Worm (Caenorhabditis elegans) whole organism, young adult: ENCODE results near the gene clec-134.

Source experiments
- D2030.7 ChIP-seq: fragments of 200-800 bp; sonication (Bioruptor generic); IDR thresholded peaks from 2 replicates; pipeline ENCODE4 v1.3.6; 2022; ENCODE audit warnings: missing genetic modification reagents, missing genetic modification characterization, missing compliant biosample characterization
- F52B5.7 ChIP-seq: sonication (generic microtip); optimal IDR thresholded peaks from 2 replicates; lab custom pipeline; 2016; ENCODE audit warnings: mild to moderate bottlenecking, missing genetic modification characterization, missing compliant biosample characterization
- F55B11.4 ChIP-seq: sonication (generic microtip); optimal IDR thresholded peaks from 2 replicates; lab custom pipeline; 2016; ENCODE audit warnings: missing compliant biosample characterization, missing genetic modification characterization, borderline replicate concordance; ENCODE audit not compliant: insufficient read depth
- F57A8.1 ChIP-seq: fragments of 200-800 bp; sonication (Bioruptor generic); optimal IDR thresholded peaks from 2 replicates; lab custom pipeline; 2018; ENCODE audit warnings: mild to moderate bottlenecking, missing genetic modification characterization, moderate library complexity, missing compliant biosample characterization
- K11D2.4 ChIP-seq: fragments of 200-800 bp; sonication (Bioruptor generic); IDR thresholded peaks from 2 replicates; pipeline ENCODE4 v1.3.6; 2022; ENCODE audit warnings: missing genetic modification reagents, missing genetic modification characterization, missing compliant biosample characterization
- T07F8.4 ChIP-seq: sonication (generic microtip); optimal IDR thresholded peaks from 2 replicates; lab custom pipeline; 2016; ENCODE audit warnings: mild to moderate bottlenecking, missing genetic modification characterization, moderate library complexity, missing compliant biosample characterization
- Y56A3A.18 ChIP-seq: fragments of 200-800 bp; sonication (Bioruptor generic); IDR thresholded peaks from 2 replicates; pipeline ENCODE4 v1.3.6; 2022; ENCODE audit warnings: missing genetic modification reagents, missing genetic modification characterization, missing compliant biosample characterization
- Y95B8A.8 ChIP-seq: fragments of 200-800 bp; sonication (Bioruptor generic); IDR thresholded peaks from 2 replicates; pipeline ENCODE4 v1.3.6; 2022; ENCODE audit warnings: missing genetic modification reagents, missing genetic modification characterization, missing compliant biosample characterization
- ZK185.1 ChIP-seq: sonication (generic microtip); optimal IDR thresholded peaks from 2 replicates; lab custom pipeline; 2016; ENCODE audit warnings: mild to moderate bottlenecking, missing genetic modification characterization, missing compliant biosample characterization; ENCODE audit not compliant: poor library complexity, severe bottlenecking
- aptf-2 ChIP-seq: fragments of 200-800 bp; sonication (Bioruptor generic); conservative IDR thresholded peaks from 2 replicates; pipeline ENCODE4 v1.3.6; 2022; ENCODE audit warnings: missing genetic modification reagents, missing genetic modification characterization, missing compliant biosample characterization
- atf-7 ChIP-seq: sonication (generic microtip); optimal IDR thresholded peaks from 2 replicates; lab custom pipeline; 2017; ENCODE audit warnings: mild to moderate bottlenecking, missing genetic modification characterization, missing compliant biosample characterization
- athp-1 ChIP-seq: sonication (generic microtip); optimal IDR thresholded peaks from 2 replicates; lab custom pipeline; 2017; ENCODE audit warnings: mild to moderate bottlenecking, missing genetic modification characterization, missing compliant biosample characterization
- attf-5 ChIP-seq: fragments of 200-800 bp; sonication (Bioruptor generic); optimal IDR thresholded peaks from 2 replicates; lab custom pipeline; 2018; ENCODE audit warnings: mild to moderate bottlenecking, missing genetic modification characterization, missing compliant biosample characterization
- attf-6 ChIP-seq: fragments of 200-800 bp; sonication (Bioruptor generic); IDR thresholded peaks from 2 replicates; pipeline ENCODE4 v1.3.6; 2022; ENCODE audit warnings: missing genetic modification reagents, missing genetic modification characterization, missing compliant biosample characterization
- cebp-2 ChIP-seq: fragments of 200-800 bp; sonication (Bioruptor generic); IDR thresholded peaks from 2 replicates; pipeline ENCODE4 v1.3.6; 2022; ENCODE audit warnings: missing genetic modification characterization, missing compliant biosample characterization
- ceh-100 ChIP-seq: fragments of 200-800 bp; sonication (Bioruptor generic); IDR thresholded peaks from 2 replicates; pipeline ENCODE4 v1.3.6; 2022; ENCODE audit warnings: missing genetic modification reagents, missing genetic modification characterization, missing compliant biosample characterization
- ceh-27 ChIP-seq: fragments of 200-800 bp; sonication (Bioruptor generic); optimal IDR thresholded peaks from 2 replicates; lab custom pipeline; 2018; ENCODE audit warnings: mild to moderate bottlenecking, missing genetic modification characterization, moderate library complexity, missing compliant biosample characterization
- ceh-58 ChIP-seq: fragments of 200-800 bp; sonication (Bioruptor generic); IDR thresholded peaks from 2 replicates; pipeline ENCODE4 v1.3.6; 2022; ENCODE audit warnings: missing genetic modification characterization, missing compliant biosample characterization
- ceh-91 ChIP-seq: fragments of 200-800 bp; sonication (Bioruptor generic); IDR thresholded peaks from 2 replicates; pipeline ENCODE4 v1.3.6; 2022; ENCODE audit warnings: missing genetic modification reagents, missing genetic modification characterization, missing compliant biosample characterization
- dox-1 ChIP-seq: fragments of 200-800 bp; sonication (Bioruptor generic); IDR thresholded peaks from 2 replicates; pipeline ENCODE4 v1.3.6; 2022; ENCODE audit warnings: missing genetic modification reagents, missing genetic modification characterization, missing compliant biosample characterization
- dpl-1 ChIP-seq: fragments of 150-350 bp; optimal IDR thresholded peaks from 2 replicates; lab custom pipeline; 2014; ENCODE audit warnings: missing biosample characterization, missing genetic modification reagents, missing genetic modification characterization
- efl-1 ChIP-seq: fragments of 150-350 bp; optimal IDR thresholded peaks from 2 replicates; lab custom pipeline; 2014; ENCODE audit warnings: missing biosample characterization, missing genetic modification reagents, missing genetic modification characterization
- him-1 ChIP-seq: sonication (generic microtip); optimal IDR thresholded peaks from 2 replicates; lab custom pipeline; 2016; ENCODE audit warnings: missing genotype, missing genetic modification reagents, missing genetic modification characterization, missing compliant biosample characterization
- hmg-20 ChIP-seq: fragments of 200-800 bp; sonication (Bioruptor generic); IDR thresholded peaks from 2 replicates; pipeline ENCODE4 v1.3.6; 2022; ENCODE audit warnings: missing genetic modification reagents, missing genetic modification characterization, missing compliant biosample characterization
- hsf-1 ChIP-seq: fragments of 200-800 bp; sonication (Bioruptor generic); IDR thresholded peaks from 2 replicates; pipeline ENCODE4 v1.3.6; 2022; ENCODE audit warnings: missing genetic modification reagents, missing genetic modification characterization, missing compliant biosample characterization
- lag-1 ChIP-seq: fragments of 200-800 bp; sonication (Bioruptor generic); IDR thresholded peaks from 2 replicates; pipeline ENCODE4 v1.3.6; 2022; ENCODE audit warnings: missing genetic modification reagents, missing genetic modification characterization, missing compliant biosample characterization
- let-526 ChIP-seq: fragments of 200-800 bp; sonication (Bioruptor generic); IDR thresholded peaks from 2 replicates; pipeline ENCODE4 v1.3.6; 2022; ENCODE audit warnings: missing genetic modification reagents, missing genetic modification characterization, missing compliant biosample characterization
- lin-35 ChIP-seq, 3 experiments: fragments of 150-350 bp in 2 of 3; sonication (generic microtip) in 1 of 3; optimal IDR thresholded peaks; 2 replicates each; lab custom pipeline; 2014 to 2018; ENCODE audit warnings: missing biosample characterization in 3 of 3, missing genetic modification characterization in 3 of 3, missing genetic modification reagents in 3 of 3
- lin-40 ChIP-seq: sonication (generic microtip); optimal IDR thresholded peaks from 2 replicates; lab custom pipeline; 2016; ENCODE audit warnings: missing genetic modification characterization, mild to moderate bottlenecking, missing compliant biosample characterization, missing genotype, missing genetic modification reagents
- madf-6 ChIP-seq: fragments of 200-800 bp; sonication (Bioruptor generic); IDR thresholded peaks from 2 replicates; pipeline ENCODE4 v1.3.6; 2022; ENCODE audit warnings: missing genetic modification reagents, missing genetic modification characterization, missing compliant biosample characterization
- madf-8 ChIP-seq: fragments of 200-800 bp; sonication (Bioruptor generic); conservative IDR thresholded peaks from 2 replicates; pipeline ENCODE4 v1.3.6; 2022; ENCODE audit warnings: missing genetic modification reagents, missing genetic modification characterization, missing compliant biosample characterization
- nfyb-1 ChIP-seq: fragments of 200-800 bp; sonication (Bioruptor generic); IDR thresholded peaks from 2 replicates; pipeline ENCODE4 v1.3.6; 2022; ENCODE audit warnings: missing genetic modification reagents, missing genetic modification characterization, missing compliant biosample characterization
- nhr-179 ChIP-seq: sonication (generic microtip); optimal IDR thresholded peaks from 2 replicates; lab custom pipeline; 2016; ENCODE audit warnings: mild to moderate bottlenecking, missing genetic modification characterization, missing compliant biosample characterization
- nhr-80 ChIP-seq: sonication (generic microtip); optimal IDR thresholded peaks from 2 replicates; lab custom pipeline; 2016; ENCODE audit warnings: missing genetic modification characterization, missing compliant biosample characterization
- rpc-1 ChIP-seq, 2 experiments: fragments of 150-350 bp in 1 of 2; sonication (generic microtip) in 1 of 2; optimal IDR thresholded peaks; 2 replicates each; lab custom pipeline; 2014 to 2018; ENCODE audit warnings: missing biosample characterization in 1 of 2, missing genetic modification characterization in 1 of 2, missing genetic modification reagents in 1 of 2, missing genotype in 1 of 2
- sea-2 ChIP-seq: fragments of 200-800 bp; sonication (Bioruptor generic); IDR thresholded peaks from 2 replicates; pipeline ENCODE4 v1.3.6; 2022; ENCODE audit warnings: missing genetic modification characterization, missing compliant biosample characterization
- snpc-1.1 ChIP-seq: sonication (generic microtip); optimal IDR thresholded peaks from 2 replicates; lab custom pipeline; 2017; ENCODE audit warnings: missing genetic modification characterization, mild to moderate bottlenecking, missing compliant biosample characterization, antibody characterized with exemption, moderate library complexity, missing genotype, missing genetic modification reagents; ENCODE audit not compliant: insufficient read depth
- sptf-2 ChIP-seq: fragments of 200-800 bp; sonication (Bioruptor generic); optimal IDR thresholded peaks from 2 replicates; lab custom pipeline; 2018; ENCODE audit warnings: mild to moderate bottlenecking, missing genetic modification characterization, missing compliant biosample characterization
- tbp1 ChIP-seq: fragments of 200-800 bp; sonication (Bioruptor generic); optimal IDR thresholded peaks from 2 replicates; lab custom pipeline; 2018; ENCODE audit warnings: mild to moderate bottlenecking, missing genetic modification characterization, missing compliant biosample characterization
- tlf-1 ChIP-seq: fragments of 200-800 bp; sonication (Bioruptor generic); optimal IDR thresholded peaks from 2 replicates; lab custom pipeline; 2018; ENCODE audit warnings: mild to moderate bottlenecking, missing genetic modification characterization, missing compliant biosample characterization
- zfh-2 ChIP-seq: fragments of 200-800 bp; sonication (Bioruptor generic); conservative IDR thresholded peaks from 2 replicates; pipeline ENCODE4 v1.3.6; 2022; ENCODE audit warnings: missing genetic modification reagents, missing genetic modification characterization, missing compliant biosample characterization

clec-134 gene

DNA sequence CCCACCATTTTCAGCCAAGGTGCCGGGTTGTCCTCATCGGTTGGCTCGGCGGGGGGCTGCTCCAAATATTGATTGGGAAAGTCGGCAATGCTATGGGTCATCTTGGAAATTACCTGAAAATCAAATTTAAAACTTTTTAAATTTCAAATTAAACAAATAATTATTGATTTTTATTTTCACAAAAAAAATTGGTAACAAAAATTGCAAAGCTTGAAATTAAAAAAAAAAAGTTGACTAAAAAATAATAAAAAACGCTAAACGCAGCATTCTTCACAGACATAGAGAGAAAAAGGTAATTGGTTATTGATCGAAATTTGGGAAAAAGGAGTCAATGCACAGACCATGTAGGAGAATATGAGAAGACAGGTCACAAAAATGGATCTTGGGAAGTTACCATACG is 18.9 kb downstream of the clec-134 start, which contains the start of gene Y49F6A.11:
TSS of gene Y49F6A.11 (minus strand) at position 101 of the 400 bp plus-strand sequence.
- TF ChIP-seq F57A8.1 (no peak), nhr-179 (no peak), dox-1 (no peak)

DNA sequence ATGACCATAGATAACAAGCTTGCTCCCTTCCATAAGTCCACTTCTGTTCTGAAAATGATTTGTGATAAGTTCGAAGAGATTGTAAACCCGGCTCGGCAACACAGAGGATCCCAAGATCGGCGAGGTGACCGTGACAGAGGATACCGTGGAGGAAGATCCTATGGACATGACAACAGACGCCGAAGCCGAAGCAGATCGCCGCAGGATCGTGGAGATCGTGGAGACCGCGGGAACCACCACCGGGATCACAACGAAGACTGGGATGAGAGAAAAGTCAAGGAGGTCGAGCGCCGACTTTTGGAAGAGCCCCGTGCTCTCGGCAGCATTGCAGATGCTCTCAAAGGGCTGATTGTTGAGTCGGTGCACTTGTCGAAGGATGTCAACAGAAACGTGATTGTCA is 24.7 kb downstream of the clec-134 start:
- no peak for TF ChIP-seq attf-6 (GFP tag; lab: Robert Waterston, UW)
- TF ChIP-seq athp-1 (tag; lab: Kevin White, UChicago), result no peak
- no peak for TF ChIP-seq atf-7 (tag; lab: Kevin White, UChicago)
- peak; percentile 71; the same call in 1 of the 2 replicates for TF ChIP-seq zfh-2 (GFP tag; lab: Robert Waterston, UW)

ce11 chrII:3609764-3610163 is 29.9 kb downstream of the clec-134 start, which contains the start of gene Y49F6A.5:
TSS of gene Y49F6A.5 (minus strand) at chrII:3609864.
- TF ChIP-seq hsf-1 (GFP tag; lab: Robert Waterston, UW), result no peak
- TF ChIP-seq efl-1, result peak; percentile 15

DNA sequence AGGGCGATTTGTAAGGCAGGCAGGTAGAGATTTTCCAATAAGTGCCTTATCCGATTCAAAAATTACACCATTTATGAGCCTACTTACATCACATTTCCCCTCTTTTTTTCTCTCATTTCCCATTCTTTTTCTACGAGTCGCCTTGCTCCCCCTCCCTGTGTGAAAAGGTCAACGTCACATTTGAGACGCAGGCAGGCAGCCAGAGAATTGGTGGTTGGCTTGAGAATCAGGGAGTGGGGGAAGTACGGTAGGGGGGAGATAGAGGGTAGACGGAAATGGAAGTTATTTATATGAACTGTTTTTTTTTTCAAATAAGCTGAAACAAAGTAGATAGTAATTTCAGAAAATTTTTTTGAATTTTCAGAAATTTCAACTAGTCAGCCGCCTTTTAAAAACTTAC is 36.7 kb downstream of the clec-134 start:
- TF ChIP-seq rpc-1 (optimal IDR thresholded peaks at IDR 0.05; lab: Kevin White, UChicago) (no peak), rpc-1 (tag; optimal IDR thresholded peaks at IDR 0.05; lab: Kevin White, UChicago) (no peak), tlf-1 (GFP tag; lab: Kevin White, UChicago) (no peak), nfyb-1 (peak; percentile 78), K11D2.4 (no peak), lin-35 (GFP tag; optimal IDR thresholded peaks at IDR 0.05; lab: Kevin White, UChicago) (no peak)

DNA sequence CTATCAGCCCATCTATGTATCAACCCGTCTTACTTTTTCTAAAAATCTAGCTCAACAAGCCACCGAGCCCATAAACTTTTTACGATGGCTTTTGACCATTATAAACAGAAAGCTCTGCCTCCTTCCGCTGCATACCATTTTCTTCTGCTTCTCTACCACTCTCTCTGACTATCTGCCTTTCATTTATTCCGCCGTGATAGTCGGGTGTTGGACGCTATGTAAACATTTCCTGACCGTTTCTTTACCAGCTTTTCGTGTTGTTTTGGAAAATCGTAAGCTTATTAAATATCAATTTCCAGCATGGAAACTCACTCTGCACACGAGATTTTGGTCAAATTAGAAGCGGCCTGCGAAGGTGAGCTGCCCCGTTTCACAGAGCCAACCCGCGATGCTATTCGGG is 37.6 kb downstream of the clec-134 start, which contains the start of gene F40E12.1:
TSS of gene F40E12.1 (plus strand) at position 301 of the 400 bp plus-strand sequence.
- TF ChIP-seq F57A8.1, result no peak
- TF ChIP-seq ceh-91, result no peak
- no peak for TF ChIP-seq ZK185.1 (tag; lab: Kevin White, UChicago)
- TF ChIP-seq ceh-100 (GFP tag; lab: Robert Waterston, UW), result no peak
- no peak for TF ChIP-seq D2030.7 (GFP tag; lab: Robert Waterston, UW)
- no peak for TF ChIP-seq lag-1
- no peak for TF ChIP-seq nhr-80 (tag; lab: Kevin White, UChicago)

DNA sequence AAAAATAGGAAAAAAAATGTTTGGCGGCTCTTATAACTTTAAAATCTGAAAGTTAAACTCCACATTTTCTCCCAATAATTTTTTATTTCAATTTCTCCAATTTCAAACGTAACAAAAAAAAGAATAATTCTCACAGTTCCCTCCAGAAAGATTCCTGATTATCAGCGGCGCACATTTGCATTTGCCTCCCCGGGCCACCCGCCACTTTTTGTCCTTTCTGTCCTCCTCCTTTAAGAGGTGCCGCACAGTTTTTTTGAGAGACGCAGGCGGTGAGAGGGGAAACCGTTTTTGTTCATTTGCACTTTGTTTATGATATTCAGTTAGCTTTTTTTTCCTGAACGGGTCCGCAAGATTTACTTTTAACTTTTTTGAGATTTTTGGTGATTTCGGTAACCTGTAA is 41.0 kb downstream of the clec-134 start:
- TF ChIP-seq F55B11.4 (tag; lab: Kevin White, UChicago) (no peak), let-526 (GFP tag; lab: Robert Waterston, UW) (no peak), madf-6 (GFP tag; lab: Robert Waterston, UW) (peak; percentile 36; the same call in 1 of the 2 replicates), T07F8.4 (no peak), sptf-2 (GFP tag; lab: Kevin White, UChicago) (no peak), sea-2 (GFP tag; lab: Robert Waterston, UW) (no peak), Y56A3A.18 (GFP tag; lab: Robert Waterston, UW) (no peak), tbp1 (no peak), F52B5.7 (no peak), hmg-20 (GFP tag; lab: Robert Waterston, UW) (no peak), cebp-2 (no peak), Y95B8A.8 (GFP tag; lab: Robert Waterston, UW) (no peak), ceh-27 (GFP tag; lab: Kevin White, UChicago) (no peak), aptf-2 (GFP tag; lab: Robert Waterston, UW) (peak; percentile 56; the same call in 1 of the 2 replicates), attf-5 (GFP tag; lab: Kevin White, UChicago) (no peak), madf-8 (GFP tag; lab: Robert Waterston, UW) (0 out of 2 replicates have a peak, but pooled peaks have one; percentile 20), snpc-1.1 (no peak), him-1 (tag; lab: Kevin White, UChicago) (no peak), dpl-1 (GFP tag; lab: Kevin White, UChicago) (peak; percentile 24), ceh-58 (GFP tag; lab: Robert Waterston, UW) (no peak), lin-40 (no peak), ceh-91 (no peak)
